Fruit fly (Drosophila melanogaster): Measurements from ENCODE around the gene CG15484.
A peak's percentile ranks its signal among the peaks of the same experiment; 100 is the strongest.

The CG15484 gene

DNA sequence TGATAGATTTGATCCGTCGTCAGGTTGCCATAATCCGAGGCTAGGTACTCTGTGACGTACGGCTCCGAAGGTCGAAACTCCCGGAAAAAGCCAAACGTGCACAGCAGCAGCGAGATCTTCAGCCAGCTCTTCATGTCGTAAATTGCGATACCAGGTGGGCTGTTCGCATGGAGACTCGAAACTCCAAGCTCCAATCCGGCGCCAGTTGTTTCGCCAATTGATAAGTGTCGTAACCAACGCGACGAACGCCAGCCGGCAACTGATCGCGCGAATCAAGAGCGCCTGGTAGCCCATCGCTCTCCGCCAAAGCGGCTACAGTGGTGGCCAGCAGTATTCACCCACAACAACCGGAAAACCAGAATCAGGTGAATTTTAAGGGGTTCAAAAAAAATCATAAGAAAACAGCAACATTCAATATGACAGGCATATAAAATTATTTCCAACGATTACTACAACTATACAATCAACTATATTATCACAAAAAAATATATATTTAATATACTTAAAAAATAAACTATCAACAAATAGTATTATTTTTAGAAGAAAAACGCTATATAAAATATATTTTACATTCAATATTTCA, 7.0 kb downstream of the CG15484 start, which contains the start of gene CG17036 (continued):
- TF ChIP-seq dpn (GFP tag; optimal IDR thresholded peaks at IDR 0.05), result peak in 1 of 2 experiments; percentile 16
- TF ChIP-seq al (GFP tag; IDR thresholded peaks at IDR 0.05), result peak; percentile 36; the same call in 1 of the 2 replicates
- TF ChIP-seq CG11723 (GFP tag; optimal IDR thresholded peaks at IDR 0.05), result no peak
- TF ChIP-seq Bteb2 (GFP tag; optimal IDR thresholded peaks at IDR 0.05), result no peak
- no peak for TF ChIP-seq Mad (GFP tag; optimal IDR thresholded peaks at IDR 0.05)
- no peak for TF ChIP-seq Atf-2 (GFP tag; optimal IDR thresholded peaks at IDR 0.05)
- TF ChIP-seq CG14667 (GFP tag; IDR thresholded peaks at IDR 0.05), result no peak
- TF ChIP-seq CG18262 (tag; optimal IDR thresholded peaks at IDR 0.05), result peak; percentile 42
- no peak for TF ChIP-seq gfzf (GFP tag; optimal IDR thresholded peaks at IDR 0.05)
- no peak for TF ChIP-seq CTCF (GFP tag; optimal IDR thresholded peaks at IDR 0.05)
- TF ChIP-seq CG12071 (GFP tag; optimal IDR thresholded peaks at IDR 0.05), result no peak
- TF ChIP-seq chn (GFP tag; optimal IDR thresholded peaks at IDR 0.05), result no peak
- no peak for TF ChIP-seq YL-1 (GFP tag; optimal IDR thresholded peaks at IDR 0.05)
- no peak for TF ChIP-seq cad (GFP tag; optimal IDR thresholded peaks at IDR 0.05)
- TF ChIP-seq ham (GFP tag; IDR thresholded peaks at IDR 0.05), result peak; percentile 17; the same call in 1 of the 2 replicates
- no peak for TF ChIP-seq CG2202 (tag; optimal IDR thresholded peaks at IDR 0.05)
- TF ChIP-seq CG17361 (GFP tag; IDR thresholded peaks at IDR 0.05), result peak; percentile 48; the same call in 2 of the 3 replicates
- no peak for TF ChIP-seq ewg (GFP tag; optimal IDR thresholded peaks at IDR 0.05)
- TF ChIP-seq Tbp (GFP tag; optimal IDR thresholded peaks at IDR 0.05), result no peak
- peak; percentile 7 for TF ChIP-seq CG1233 (GFP tag; optimal IDR thresholded peaks at IDR 0.05)
- no peak for TF ChIP-seq lmd (GFP tag; IDR thresholded peaks at IDR 0.05)
- TF ChIP-seq CG2129 (GFP tag; IDR thresholded peaks at IDR 0.05; ENCODE audit: partially characterized antibody), result no peak
- TF ChIP-seq Mrtf (GFP tag; IDR thresholded peaks at IDR 0.05), result no peak
- no peak for TF ChIP-seq CG1792 (GFP tag; optimal IDR thresholded peaks at IDR 0.05)
- TF ChIP-seq exex (tag; optimal IDR thresholded peaks at IDR 0.05), result no peak
- no peak for TF ChIP-seq mam (GFP tag; optimal IDR thresholded peaks at IDR 0.05)
- TF ChIP-seq CG16863 (GFP tag; optimal IDR thresholded peaks at IDR 0.05), result no peak
- TF ChIP-seq Drgx (GFP tag; IDR thresholded peaks at IDR 0.05), result no peak
- no peak for TF ChIP-seq Dip3 (GFP tag; optimal IDR thresholded peaks at IDR 0.05)
- no peak for TF ChIP-seq CG3163 (GFP tag; optimal IDR thresholded peaks at IDR 0.05)
- no peak for TF ChIP-seq Optix (GFP tag; IDR thresholded peaks at IDR 0.05)
- TF ChIP-seq crol (GFP tag; IDR thresholded peaks at IDR 0.05), result no peak
- TF ChIP-seq Rfx (GFP tag; IDR thresholded peaks at IDR 0.05), result peak; percentile 66
- TF ChIP-seq CG15514 (GFP tag; optimal IDR thresholded peaks at IDR 0.05), result peak; percentile 41
- no peak for TF ChIP-seq abd-A (tag; optimal IDR thresholded peaks at IDR 0.05)
- no peak for TF ChIP-seq CG12942 (GFP tag; optimal IDR thresholded peaks at IDR 0.05)
- no peak for TF ChIP-seq CG10979 (tag; optimal IDR thresholded peaks at IDR 0.05)
- TF ChIP-seq Camta (GFP tag; optimal IDR thresholded peaks at IDR 0.05), result no peak
- no peak for TF ChIP-seq Hsf (GFP tag; optimal IDR thresholded peaks at IDR 0.05)
- TF ChIP-seq Usf (GFP tag; optimal IDR thresholded peaks at IDR 0.05), result peak; percentile 10
- no peak for TF ChIP-seq CG4282 (GFP tag; optimal IDR thresholded peaks at IDR 0.05)
- no peak for TF ChIP-seq Hand (GFP tag; optimal IDR thresholded peaks at IDR 0.05)
- no peak for TF ChIP-seq gt (GFP tag; IDR thresholded peaks at IDR 0.05)
- no peak for TF ChIP-seq cato (GFP tag; optimal IDR thresholded peaks at IDR 0.05; ENCODE audit: borderline replicate concordance)
- TF ChIP-seq CG13123 (GFP tag; optimal IDR thresholded peaks at IDR 0.05), result no peak
- no peak for TF ChIP-seq jumu (GFP tag; optimal IDR thresholded peaks at IDR 0.05)
- no peak for TF ChIP-seq jigr1 (GFP tag; IDR thresholded peaks at IDR 0.05)
- no peak for TF ChIP-seq CG10209 (GFP tag; optimal IDR thresholded peaks at IDR 0.05)
- no peak for TF ChIP-seq CG4360 (GFP tag; IDR thresholded peaks at IDR 0.05)
- TF ChIP-seq mirr (GFP tag; optimal IDR thresholded peaks at IDR 0.05), result no peak
- TF ChIP-seq CG34224 (GFP tag; IDR thresholded peaks at IDR 0.05; ENCODE audit: partially characterized antibody), result no peak
- TF ChIP-seq tgo (GFP tag; IDR thresholded peaks at IDR 0.05), result no peak

All from whole organism, embryonic.